Fruit fly (Drosophila melanogaster) whole organism, embryonic: Measurements from ENCODE around the gene Ocrl.
A peak's percentile ranks its signal among the peaks of the same experiment; 100 is the strongest.

Source experiments
- Adf1 ChIP-seq: fragments of 200-800 bp; sonication (Bioruptor generic); IDR thresholded peaks from 2 replicates; pipeline ENCODE4 v1.3.6; 2022; ENCODE audit warnings: missing biosample characterization, missing genetic modification characterization
- Blimp-1 ChIP-seq: fragments of 200-800 bp; sonication (Bioruptor generic); optimal IDR thresholded peaks from 3 replicates; lab custom pipeline; 2018; ENCODE audit warnings: missing biosample characterization, missing genetic modification characterization, mild to moderate bottlenecking, moderate library complexity, missing genetic modification reagents
- CG14667 ChIP-seq: fragments of 200-800 bp; sonication (Bioruptor generic); IDR thresholded peaks from 2 replicates; pipeline ENCODE4 v1.3.6; 2022; ENCODE audit warnings: missing biosample characterization, missing genetic modification characterization
- CG15011 ChIP-seq: fragments of 200-800 bp; sonication (Bioruptor generic); optimal IDR thresholded peaks from 3 replicates; lab custom pipeline; 2018; ENCODE audit warnings: missing biosample characterization, mild to moderate bottlenecking, missing genetic modification characterization
- CG15601 ChIP-seq: fragments of 200-800 bp; sonication (Bioruptor generic); optimal IDR thresholded peaks from 3 replicates; lab custom pipeline; 2019; ENCODE audit warnings: missing biosample characterization, mild to moderate bottlenecking, missing genetic modification characterization, moderate library complexity
- CG16815 ChIP-seq: fragments of 200-800 bp; sonication (Bioruptor generic); optimal IDR thresholded peaks from 3 replicates; lab custom pipeline; 2017; ENCODE audit warnings: missing biosample characterization, mild to moderate bottlenecking, missing genetic modification characterization
- CG16863 ChIP-seq: fragments of 200-800 bp; sonication (Bioruptor generic); optimal IDR thresholded peaks from 3 replicates; lab custom pipeline; 2016; ENCODE audit warnings: missing biosample characterization, missing genetic modification characterization
- CG17186 ChIP-seq: fragments of 200-800 bp; sonication (Bioruptor generic); optimal IDR thresholded peaks from 3 replicates; lab custom pipeline; 2017; ENCODE audit warnings: missing biosample characterization, missing genetic modification reagents, missing genetic modification characterization
- CG17912 ChIP-seq: fragments of 200-800 bp; sonication (Bioruptor generic); optimal IDR thresholded peaks from 2 replicates; lab custom pipeline; 2018; ENCODE audit warnings: missing biosample characterization, mild to moderate bottlenecking, missing genetic modification characterization
- CG18262 ChIP-seq: fragments of 200-800 bp; optimal IDR thresholded peaks from 3 replicates; lab custom pipeline; 2019; ENCODE audit warnings: missing biosample characterization, mild to moderate bottlenecking, missing genetic modification characterization, moderate library complexity
- CG18619 ChIP-seq: fragments of 200-800 bp; sonication (Bioruptor generic); optimal IDR thresholded peaks from 3 replicates; lab custom pipeline; 2017; ENCODE audit warnings: missing biosample characterization, mild to moderate bottlenecking, missing genetic modification characterization
- CG30020 ChIP-seq: fragments of 200-800 bp; optimal IDR thresholded peaks from 2 replicates; lab custom pipeline; 2019; ENCODE audit warnings: missing biosample characterization, mild to moderate bottlenecking, missing genetic modification characterization, moderate library complexity
- CG3281 ChIP-seq: fragments of 200-800 bp; sonication (Bioruptor generic); optimal IDR thresholded peaks from 3 replicates; lab custom pipeline; 2017; ENCODE audit warnings: missing biosample characterization, mild to moderate bottlenecking, missing genetic modification characterization
- CG3838 ChIP-seq: fragments of 200-800 bp; sonication (Bioruptor generic); optimal IDR thresholded peaks from 3 replicates; lab custom pipeline; 2016; ENCODE audit warnings: missing biosample characterization, missing genetic modification characterization
- CG6765 ChIP-seq: fragments of 200-800 bp; sonication (Bioruptor generic); optimal IDR thresholded peaks from 3 replicates; lab custom pipeline; 2017; ENCODE audit warnings: missing biosample characterization, mild to moderate bottlenecking, missing genetic modification characterization
- CG8388 ChIP-seq: fragments of 200-800 bp; sonication (Bioruptor generic); optimal IDR thresholded peaks from 2 replicates; lab custom pipeline; 2019; ENCODE audit warnings: missing biosample characterization, mild to moderate bottlenecking, missing genetic modification characterization, moderate library complexity
- CG8765 ChIP-seq: fragments of 200-800 bp; sonication (Bioruptor generic); IDR thresholded peaks from 2 replicates; pipeline ENCODE4 v1.3.6; 2022; ENCODE audit warnings: missing biosample characterization, missing genetic modification characterization
- CkIIα-i1 ChIP-seq: fragments of 200-800 bp; sonication (Bioruptor generic); IDR thresholded peaks from 2 replicates; pipeline ENCODE4 v1.3.6; 2022; ENCODE audit warnings: missing biosample characterization, missing genetic modification characterization
- CoRest ChIP-seq: fragments of 200-800 bp; sonication (Bioruptor generic); optimal IDR thresholded peaks from 3 replicates; lab custom pipeline; 2018; ENCODE audit warnings: missing biosample characterization, mild to moderate bottlenecking, missing genetic modification characterization, moderate library complexity
- Dll ChIP-seq: fragments of 200-800 bp; sonication (Bioruptor generic); IDR thresholded peaks from 4 replicates; pipeline ENCODE4 v1.3.6; 2022; ENCODE audit warnings: missing biosample characterization, missing genetic modification characterization; ENCODE audit not compliant: partially characterized antibody
- E2f1 ChIP-seq: fragments of 200-800 bp; sonication (Bioruptor generic); IDR thresholded peaks from 2 replicates; pipeline ENCODE4 v1.3.6; 2022; ENCODE audit warnings: missing biosample characterization, missing genetic modification characterization
- GATAe ChIP-seq: fragments of 200-800 bp; sonication (Bioruptor generic); conservative IDR thresholded peaks from 2 replicates; pipeline ENCODE4 v1.3.6; 2022; ENCODE audit warnings: missing biosample characterization, missing genetic modification characterization
- Gug ChIP-seq: fragments of 200-800 bp; sonication (Bioruptor generic); IDR thresholded peaks from 4 replicates; pipeline ENCODE4 v1.3.6; 2022; ENCODE audit warnings: missing biosample characterization, missing genetic modification characterization
- H15 ChIP-seq: fragments of 200-800 bp; sonication (Bioruptor generic); IDR thresholded peaks from 3 replicates; pipeline ENCODE4 v1.3.6; 2022; ENCODE audit warnings: missing biosample characterization, missing genetic modification characterization
- Hey ChIP-seq: fragments of 200-800 bp; sonication (Bioruptor generic); optimal IDR thresholded peaks from 3 replicates; lab custom pipeline; 2018; ENCODE audit warnings: missing biosample characterization, mild to moderate bottlenecking, missing genetic modification characterization
- Lim3 ChIP-seq: fragments of 200-800 bp; sonication (Bioruptor generic); IDR thresholded peaks from 2 replicates; pipeline ENCODE4 v1.3.6; 2022; ENCODE audit warnings: missing biosample characterization, missing genetic modification characterization
- NC2β ChIP-seq: fragments of 200-800 bp; sonication (Bioruptor generic); optimal IDR thresholded peaks from 2 replicates; lab custom pipeline; 2016; ENCODE audit warnings: missing biosample characterization, missing genetic modification characterization
- NfI ChIP-seq: fragments of 200-800 bp; sonication (Bioruptor generic); optimal IDR thresholded peaks from 3 replicates; lab custom pipeline; 2018; ENCODE audit warnings: missing biosample characterization, mild to moderate bottlenecking, missing genetic modification characterization, moderate library complexity
- Six4 ChIP-seq: fragments of 200-800 bp; sonication (Bioruptor generic); optimal IDR thresholded peaks from 2 replicates; lab custom pipeline; 2016; ENCODE audit warnings: missing biosample characterization, missing genetic modification characterization
- Spps ChIP-seq: fragments of 200-800 bp; sonication (Bioruptor generic); optimal IDR thresholded peaks from 2 replicates; lab custom pipeline; 2018; ENCODE audit warnings: missing biosample characterization, mild to moderate bottlenecking, missing genetic modification characterization
- amos ChIP-seq: fragments of 200-800 bp; sonication (Bioruptor generic); IDR thresholded peaks from 2 replicates; pipeline ENCODE4 v1.3.6; 2022; ENCODE audit warnings: missing biosample characterization, missing genetic modification characterization; ENCODE audit not compliant: partially characterized antibody
- az2 ChIP-seq: fragments of 200-800 bp; sonication (Bioruptor generic); optimal IDR thresholded peaks from 3 replicates; lab custom pipeline; 2016; ENCODE audit warnings: missing biosample characterization, missing genetic modification characterization
- bcd ChIP-seq: fragments of 200-800 bp; sonication (Bioruptor generic); optimal IDR thresholded peaks from 2 replicates; lab custom pipeline; 2017; ENCODE audit warnings: missing biosample characterization, mild to moderate bottlenecking, missing genetic modification characterization
- crp ChIP-seq, 2 experiments: fragments of 200-800 bp; sonication (Bioruptor generic); optimal IDR thresholded peaks; 2 replicates in 1 of 2; 3 replicates in 1 of 2; lab custom pipeline; 2017; ENCODE audit warnings: missing biosample characterization in 2 of 2, missing genetic modification characterization in 2 of 2, mild to moderate bottlenecking in 1 of 2, moderate library complexity in 1 of 2
- gro ChIP-seq: fragments of 200-800 bp; sonication (Bioruptor generic); optimal IDR thresholded peaks from 2 replicates; lab custom pipeline; 2016; ENCODE audit warnings: missing biosample characterization, missing genetic modification characterization
- gsb-n ChIP-seq: fragments of 200-800 bp; sonication (Bioruptor generic); optimal IDR thresholded peaks from 3 replicates; lab custom pipeline; 2018; ENCODE audit warnings: missing biosample characterization, mild to moderate bottlenecking, missing genetic modification characterization
- hb ChIP-seq: fragments of 200-800 bp; sonication (Bioruptor generic); IDR thresholded peaks from 3 replicates; pipeline ENCODE4 v1.3.6; 2022; ENCODE audit warnings: missing biosample characterization, missing genetic modification characterization; ENCODE audit not compliant: partially characterized antibody
- insv ChIP-seq, 2 experiments: fragments of 200-800 bp; sonication (Bioruptor generic); optimal IDR thresholded peaks; 3 replicates each; lab custom pipeline; 2016 to 2018; ENCODE audit warnings: missing biosample characterization in 2 of 2, missing genetic modification characterization in 2 of 2
- jumu ChIP-seq: fragments of 200-800 bp; sonication (Bioruptor generic); optimal IDR thresholded peaks from 3 replicates; lab custom pipeline; 2016; ENCODE audit warnings: missing biosample characterization, missing genetic modification characterization
- kay ChIP-seq: fragments of 200-800 bp; sonication (Bioruptor generic); optimal IDR thresholded peaks from 2 replicates; lab custom pipeline; 2016; ENCODE audit warnings: missing biosample characterization, missing genetic modification characterization
- oc ChIP-seq: fragments of 200-800 bp; sonication (Bioruptor generic); optimal IDR thresholded peaks from 2 replicates; lab custom pipeline; 2018; ENCODE audit warnings: missing biosample characterization, mild to moderate bottlenecking, missing genetic modification characterization, moderate library complexity
- org-1 ChIP-seq: fragments of 200-800 bp; sonication (Bioruptor generic); optimal IDR thresholded peaks from 2 replicates; lab custom pipeline; 2017; ENCODE audit warnings: missing biosample characterization, missing genetic modification characterization
- run ChIP-seq: fragments of 200-800 bp; sonication (Bioruptor generic); optimal IDR thresholded peaks from 3 replicates; lab custom pipeline; 2018; ENCODE audit warnings: missing biosample characterization, mild to moderate bottlenecking, missing genetic modification characterization
- schlank ChIP-seq: fragments of 200-800 bp; sonication (Bioruptor generic); optimal IDR thresholded peaks from 2 replicates; lab custom pipeline; 2018; ENCODE audit warnings: missing biosample characterization, mild to moderate bottlenecking, missing genetic modification characterization
- sna ChIP-seq: fragments of 200-800 bp; sonication (Bioruptor generic); IDR thresholded peaks from 2 replicates; pipeline ENCODE4 v1.3.6; 2022; ENCODE audit warnings: missing biosample characterization, missing genetic modification characterization; ENCODE audit not compliant: partially characterized antibody
- sr ChIP-seq: fragments of 200-800 bp; sonication (Bioruptor generic); IDR thresholded peaks from 3 replicates; pipeline ENCODE4 v1.3.6; 2022; ENCODE audit warnings: missing biosample characterization, missing genetic modification characterization
- tgo ChIP-seq: fragments of 200-800 bp; sonication (Bioruptor generic); IDR thresholded peaks from 3 replicates; pipeline ENCODE4 v1.3.6; 2022; ENCODE audit warnings: missing biosample characterization, missing genetic modification characterization
- tup ChIP-seq: fragments of 200-800 bp; sonication (Bioruptor generic); optimal IDR thresholded peaks from 2 replicates; lab custom pipeline; 2016; ENCODE audit warnings: missing biosample characterization, mild to moderate bottlenecking, missing genetic modification characterization, moderate library complexity
- wor ChIP-seq: fragments of 200-800 bp; sonication (Bioruptor generic); IDR thresholded peaks from 2 replicates; pipeline ENCODE4 v1.3.6; 2022; ENCODE audit warnings: missing biosample characterization, missing genetic modification characterization

Gene Ocrl

dm6 chrX:1951391-1952066 lies 28.7 kb downstream of the Ocrl start (continued):
- peak; percentile 94 for TF ChIP-seq CG15601
- TF ChIP-seq Hey: peak; percentile 79
- peak; percentile 85 for TF ChIP-seq CG3838 (GFP tag; lab: Kevin White, UChicago)
- TF ChIP-seq amos (GFP tag; lab: Robert Waterston, UW): no peak
- peak; percentile 95 for TF ChIP-seq bcd (GFP tag; lab: Kevin White, UChicago)
- TF ChIP-seq CG16815: peak; percentile 91
- TF ChIP-seq jumu (GFP tag; lab: Kevin White, UChicago): peak; percentile 96
- peak; percentile 95 for TF ChIP-seq gsb-n (tag; lab: Kevin White, UChicago)
- TF ChIP-seq gro (GFP tag; lab: Kevin White, UChicago): peak; percentile 95
- TF ChIP-seq Spps (tag; lab: Kevin White, UChicago): peak; percentile 92
- TF ChIP-seq kay (GFP tag; lab: Kevin White, UChicago): peak; percentile 78
- TF ChIP-seq Gug: peak; percentile 89
- peak; percentile 96 for TF ChIP-seq CG16863 (GFP tag; lab: Kevin White, UChicago)
- TF ChIP-seq CG17186 (GFP tag; lab: Kevin White, UChicago): peak; percentile 88
- peak; percentile 95 for TF ChIP-seq CG3281 (GFP tag; lab: Kevin White, UChicago)
- peak; percentile 95 for TF ChIP-seq Six4 (GFP tag; lab: Kevin White, UChicago)
- no peak for TF ChIP-seq Lim3 (GFP tag; lab: Robert Waterston, UW)
- peak; percentile 90 for TF ChIP-seq tgo (GFP tag; lab: Robert Waterston, UW)
- peak; percentile 95 for TF ChIP-seq tup (GFP tag; lab: Kevin White, UChicago)
- TF ChIP-seq schlank (tag; lab: Kevin White, UChicago): peak; percentile 90
- peak; percentile 96 for TF ChIP-seq NfI (GFP tag; lab: Kevin White, UChicago)
- TF ChIP-seq CG8388 (GFP tag; lab: Kevin White, UChicago): peak; percentile 95
- TF ChIP-seq NC2β: peak; percentile 94
- peak; percentile 97 for TF ChIP-seq Blimp-1 (GFP tag; lab: Kevin White, UChicago)
- TF ChIP-seq az2 (GFP tag; lab: Kevin White, UChicago): peak; percentile 96
- peak; percentile 95 for TF ChIP-seq CG18262 (tag; lab: Kevin White, UChicago)
- peak; percentile 91 for TF ChIP-seq CoRest (tag; lab: Kevin White, UChicago)
- peak; percentile 90 for TF ChIP-seq CG6765 (GFP tag; lab: Kevin White, UChicago)
- peak; percentile 97 for TF ChIP-seq oc
- peak; percentile 94 for TF ChIP-seq CG18619 (GFP tag; lab: Kevin White, UChicago)
- no peak for TF ChIP-seq Dll (GFP tag; lab: Robert Waterston, UW)
- TF ChIP-seq crp (GFP tag; optimal IDR thresholded peaks at IDR 0.05; lab: Kevin White, UChicago): peak in 1 of 2 experiments; percentile 64
- no peak for TF ChIP-seq hb
- peak; percentile 86 for TF ChIP-seq CkIIα-i1 (GFP tag; lab: Robert Waterston, UW)
- no peak for TF ChIP-seq sna (GFP tag; lab: Robert Waterston, UW)
- peak; percentile 85 for TF ChIP-seq run
- peak; percentile 95 for TF ChIP-seq E2f1 (GFP tag; lab: Robert Waterston, UW)
- TF ChIP-seq org-1 (GFP tag; lab: Kevin White, UChicago): peak; percentile 96
- peak; percentile 39 to 55 for TF ChIP-seq insv (GFP tag; optimal IDR thresholded peaks at IDR 0.05; lab: Kevin White, UChicago)
- peak; percentile 70 for TF ChIP-seq CG30020
- TF ChIP-seq CG17912 (GFP tag; lab: Kevin White, UChicago): peak; percentile 74
- TF ChIP-seq GATAe: peak; percentile 45; the same call in 1 of the 2 replicates
- peak; percentile 92 for TF ChIP-seq H15 (GFP tag; lab: Robert Waterston, UW)
- TF ChIP-seq Adf1: peak; percentile 42; the same call in 1 of the 2 replicates
- peak; percentile 88 for TF ChIP-seq CG14667
- peak; percentile 74; the same call in 2 of the 3 replicates for TF ChIP-seq sr (GFP tag; lab: Robert Waterston, UW)
- TF ChIP-seq wor (GFP tag; lab: Robert Waterston, UW): peak; percentile 85
- peak; percentile 89 for TF ChIP-seq CG8765 (GFP tag; lab: Robert Waterston, UW)
- TF ChIP-seq CG15011 (GFP tag; lab: Kevin White, UChicago): peak; percentile 91
